Fruit fly (Drosophila melanogaster) whole organism, adult: Measurements from ENCODE around the gene CG15824.

Source experiments
- CG11617 ChIP-seq: fragments of 200-800 bp; sonication (Bioruptor generic); optimal IDR thresholded peaks from 2 replicates; lab custom pipeline; 2017; ENCODE audit warnings: mild to moderate bottlenecking, missing biosample characterization, missing genetic modification reagents, missing genetic modification characterization
- CG14711 ChIP-seq: fragments of 200-800 bp; sonication (Bioruptor generic); optimal IDR thresholded peaks from 2 replicates; lab custom pipeline; 2018; ENCODE audit warnings: missing biosample characterization, mild to moderate bottlenecking, missing genetic modification characterization, moderate library complexity
- CG1620 ChIP-seq: fragments of 200-800 bp; sonication (Bioruptor generic); optimal IDR thresholded peaks from 2 replicates; lab custom pipeline; 2016; ENCODE audit warnings: missing biosample characterization, missing genetic modification characterization
- CG7101 ChIP-seq: fragments of 200-800 bp; sonication (Bioruptor generic); optimal IDR thresholded peaks from 2 replicates; lab custom pipeline; 2018; ENCODE audit warnings: missing biosample characterization, mild to moderate bottlenecking, missing genetic modification characterization, moderate library complexity
- ovo ChIP-seq: fragments of 200-800 bp; sonication (Bioruptor generic); optimal IDR thresholded peaks from 2 replicates; lab custom pipeline; 2016; ENCODE audit warnings: missing biosample characterization, missing genetic modification characterization
- toe ChIP-seq: fragments of 200-800 bp; sonication (Bioruptor generic); optimal IDR thresholded peaks from 2 replicates; lab custom pipeline; 2016; ENCODE audit warnings: missing biosample characterization, missing genetic modification characterization

- no peak for TF ChIP-seq ovo (GFP tag; lab: Kevin White, UChicago)
- TF ChIP-seq CG11617 (GFP tag; lab: Kevin White, UChicago) = no peak
- TF ChIP-seq toe (GFP tag; lab: Kevin White, UChicago) = no peak
- TF ChIP-seq CG7101 (tag; lab: Kevin White, UChicago) = no peak
- no peak for TF ChIP-seq CG14711 (tag; lab: Kevin White, UChicago)
- no peak for TF ChIP-seq CG1620 (GFP tag; lab: Kevin White, UChicago)
Measured at dm6 chr2L:877002-877401, 7.9 kb downstream of the CG15824 start, which contains the start of gene ninaA.
